Worm (Caenorhabditis elegans) whole organism, young adult: Measurements from ENCODE around the gene R12A1.3.

ENCODE experiments used
- B0261.1 ChIP-seq: sonication (generic microtip); optimal IDR thresholded peaks from 2 replicates; lab custom pipeline; 2016; ENCODE audit warnings: mild to moderate bottlenecking, missing genetic modification characterization, moderate library complexity, missing compliant biosample characterization
- Y95B8A.8 ChIP-seq: fragments of 200-800 bp; sonication (Bioruptor generic); IDR thresholded peaks from 2 replicates; pipeline ENCODE4 v1.3.6; 2022; ENCODE audit warnings: missing genetic modification reagents, missing genetic modification characterization, missing compliant biosample characterization
- cebp-2 ChIP-seq: fragments of 200-800 bp; sonication (Bioruptor generic); IDR thresholded peaks from 2 replicates; pipeline ENCODE4 v1.3.6; 2022; ENCODE audit warnings: missing genetic modification characterization, missing compliant biosample characterization
- efl-1 ChIP-seq: fragments of 150-350 bp; optimal IDR thresholded peaks from 2 replicates; lab custom pipeline; 2014; ENCODE audit warnings: missing biosample characterization, missing genetic modification reagents, missing genetic modification characterization
- mel-28 ChIP-seq: sonication (generic microtip); optimal IDR thresholded peaks from 2 replicates; lab custom pipeline; 2016; ENCODE audit warnings: borderline replicate concordance, mild to moderate bottlenecking, missing genetic modification characterization, missing compliant biosample characterization
- nfyb-1 ChIP-seq: fragments of 200-800 bp; sonication (Bioruptor generic); IDR thresholded peaks from 2 replicates; pipeline ENCODE4 v1.3.6; 2022; ENCODE audit warnings: missing genetic modification reagents, missing genetic modification characterization, missing compliant biosample characterization
- snpc-4 ChIP-seq, 5 experiments: fragments of 150-350 bp in 1 of 5; sonication (generic microtip) in 4 of 5; optimal IDR thresholded peaks; 2 replicates each; lab custom pipeline; 2014 to 2018; ENCODE audit warnings: missing genetic modification characterization in 5 of 5, missing biosample characterization in 3 of 5, antibody characterized with exemption in 2 of 5, mild to moderate bottlenecking in 2 of 5, missing compliant biosample characterization in 2 of 5, missing genotype in 2 of 5, moderate library complexity in 2 of 5, missing genetic modification reagents in 1 of 5
- ztf-3 ChIP-seq: fragments of 200-800 bp; sonication (Bioruptor generic); optimal IDR thresholded peaks from 2 replicates; lab custom pipeline; 2018; ENCODE audit warnings: mild to moderate bottlenecking, missing genetic modification characterization, missing compliant biosample characterization

DNA sequence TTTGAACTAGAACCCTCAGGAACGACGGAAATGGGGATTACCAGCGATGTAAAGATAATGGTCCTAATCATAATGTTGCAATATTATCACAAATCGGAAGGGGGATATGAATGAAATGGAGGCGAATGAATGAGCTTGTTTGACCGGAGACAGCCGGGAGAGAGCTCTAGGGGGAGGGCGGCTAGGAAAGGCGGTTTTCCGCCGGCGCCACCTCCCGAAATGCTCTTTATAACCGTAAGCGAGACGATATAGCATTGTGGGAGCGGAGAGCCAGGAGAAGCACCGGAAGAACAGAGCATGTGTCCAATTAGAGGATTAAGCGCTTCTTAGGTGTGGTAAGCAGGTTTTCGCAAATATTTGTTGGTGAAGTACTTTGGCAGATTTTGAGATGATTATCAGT lies at the start of gene R12A1.3:
- no peak for TF ChIP-seq ztf-3 (GFP tag; lab: Kevin White, UChicago)
- no peak for TF ChIP-seq mel-28 (tag; lab: Kevin White, UChicago)
- no peak for TF ChIP-seq efl-1
- no peak for TF ChIP-seq cebp-2 (GFP tag; lab: Robert Waterston, UW)
- no peak for TF ChIP-seq B0261.1
- no peak for TF ChIP-seq nfyb-1 (GFP tag; lab: Robert Waterston, UW)
- no peak for TF ChIP-seq Y95B8A.8 (GFP tag; lab: Robert Waterston, UW)
- no peak for TF ChIP-seq snpc-4 (GFP tag; optimal IDR thresholded peaks at IDR 0.05; lab: Kevin White, UChicago)
- TF ChIP-seq snpc-4 (tag; optimal IDR thresholded peaks at IDR 0.05; lab: Kevin White, UChicago), result no peak
